Worm (Caenorhabditis elegans) whole organism, L4 larva: ENCODE data around the gene aman-2.

Source experiments
- D1046.2 ChIP-seq: fragments of 200-800 bp; sonication (Bioruptor generic); IDR thresholded peaks from 2 replicates; pipeline ENCODE4 v1.3.6; 2022; ENCODE audit warnings: missing genetic modification characterization, missing compliant biosample characterization
- F44E2.7 ChIP-seq: fragments of 200-800 bp; sonication (Bioruptor generic); IDR thresholded peaks from 2 replicates; pipeline ENCODE4 v2.1.2; 2022; ENCODE audit warnings: missing genetic modification characterization, missing compliant biosample characterization
- R02D3.7 ChIP-seq: fragments of 150-350 bp; sonication (generic microtip); optimal IDR thresholded peaks from 3 replicates; lab custom pipeline; 2014; ENCODE audit warnings: missing biosample characterization, missing genetic modification characterization
- T20F7.1 ChIP-seq: fragments of 200-800 bp; sonication (Bioruptor generic); optimal IDR thresholded peaks from 2 replicates; lab custom pipeline; 2018; ENCODE audit warnings: mild to moderate bottlenecking, missing genetic modification characterization, missing compliant biosample characterization
- Y48G9A.11 ChIP-seq: fragments of 200-800 bp; sonication (Bioruptor generic); IDR thresholded peaks from 2 replicates; pipeline ENCODE4 v1.3.6; 2022; ENCODE audit warnings: missing genetic modification reagents, missing genetic modification characterization, missing compliant biosample characterization
- aly-2 ChIP-seq: sonication (generic microtip); optimal IDR thresholded peaks from 2 replicates; lab custom pipeline; 2018; ENCODE audit warnings: missing biosample characterization, missing genetic modification characterization
- attf-4 ChIP-seq: sonication (generic microtip); optimal IDR thresholded peaks from 3 replicates; lab custom pipeline; 2017; ENCODE audit warnings: missing biosample characterization, missing genetic modification characterization
- ceh-28 ChIP-seq: fragments of 150-350 bp; optimal IDR thresholded peaks from 2 replicates; lab custom pipeline; 2014; ENCODE audit warnings: missing biosample characterization, missing genetic modification reagents, missing genetic modification characterization
- ceh-44 ChIP-seq: fragments of 200-800 bp; sonication (Bioruptor generic); IDR thresholded peaks from 2 replicates; pipeline ENCODE4 v1.3.6; 2022; ENCODE audit warnings: missing genetic modification reagents, missing genetic modification characterization, missing compliant biosample characterization
- ceh-62 ChIP-seq: sonication (generic microtip); optimal IDR thresholded peaks from 2 replicates; lab custom pipeline; 2017; ENCODE audit warnings: missing biosample characterization, missing genetic modification characterization
- ces-1 ChIP-seq: fragments of 150-350 bp; sonication (generic microtip); optimal IDR thresholded peaks from 4 replicates; lab custom pipeline; 2014; ENCODE audit warnings: missing biosample characterization, missing genetic modification reagents, missing genetic modification characterization
- daf-16 ChIP-seq, 3 experiments: sonication (generic microtip); optimal IDR thresholded peaks; 2 replicates each; lab custom pipeline; 2016 to 2017; ENCODE audit warnings: missing genetic modification characterization in 3 of 3, missing genetic modification reagents in 3 of 3, mild to moderate bottlenecking in 2 of 3, missing compliant biosample characterization in 2 of 3, missing biosample characterization in 1 of 3, moderate library complexity in 1 of 3
- dmd-8 ChIP-seq: fragments of 200-800 bp; sonication (Bioruptor generic); IDR thresholded peaks from 2 replicates; pipeline ENCODE4 v1.3.6; 2022; ENCODE audit warnings: missing genetic modification characterization, missing compliant biosample characterization
- dpl-1 ChIP-seq: fragments of 150-350 bp; optimal IDR thresholded peaks from 2 replicates; lab custom pipeline; 2014; ENCODE audit warnings: missing biosample characterization, missing genetic modification reagents, missing genetic modification characterization
- dve-1 ChIP-seq: sonication (generic microtip); optimal IDR thresholded peaks from 2 replicates; lab custom pipeline; 2017; ENCODE audit warnings: antibody characterized with exemption, mild to moderate bottlenecking, missing genetic modification characterization, missing compliant biosample characterization; ENCODE audit not compliant: insufficient read depth
- egl-43 ChIP-seq: fragments of 200-800 bp; sonication (Bioruptor generic); IDR thresholded peaks from 2 replicates; pipeline ENCODE4 v1.3.6; 2022; ENCODE audit warnings: missing genetic modification reagents, missing genetic modification characterization, missing compliant biosample characterization
- fkh-10 ChIP-seq: fragments of 150-350 bp; optimal IDR thresholded peaks from 2 replicates; lab custom pipeline; 2014; ENCODE audit warnings: missing biosample characterization, missing genetic modification reagents, missing genetic modification characterization
- gei-8 ChIP-seq: fragments of 200-800 bp; sonication (Bioruptor generic); optimal IDR thresholded peaks from 2 replicates; lab custom pipeline; 2018; ENCODE audit warnings: mild to moderate bottlenecking, missing genetic modification characterization, missing compliant biosample characterization
- hif-1 ChIP-seq, 2 experiments: sonication (generic microtip); optimal IDR thresholded peaks; 2 replicates each; lab custom pipeline; 2016 to 2017; ENCODE audit warnings: missing compliant biosample characterization in 2 of 2, missing genetic modification characterization in 2 of 2, missing genetic modification reagents in 2 of 2, missing genotype in 2 of 2, mild to moderate bottlenecking in 1 of 2
- hlh-11 ChIP-seq: fragments of 200-800 bp; sonication (Bioruptor generic); optimal IDR thresholded peaks from 2 replicates; lab custom pipeline; 2018; ENCODE audit warnings: mild to moderate bottlenecking, missing genetic modification characterization, missing compliant biosample characterization
- hlh-30 ChIP-seq: sonication (generic microtip); optimal IDR thresholded peaks from 2 replicates; lab custom pipeline; 2017; ENCODE audit warnings: antibody characterized with exemption, mild to moderate bottlenecking, missing genetic modification characterization, missing compliant biosample characterization; ENCODE audit not compliant: insufficient read depth
- hmg-1.1 ChIP-seq: fragments of 200-800 bp; sonication (Bioruptor generic); IDR thresholded peaks from 2 replicates; pipeline ENCODE4 v1.3.6; 2022; ENCODE audit warnings: missing genetic modification reagents, missing genetic modification characterization, missing compliant biosample characterization
- lin-1 ChIP-seq: fragments of 200-800 bp; sonication (Bioruptor generic); IDR thresholded peaks from 2 replicates; pipeline ENCODE4 v1.3.6; 2022; ENCODE audit warnings: missing genetic modification reagents, missing genetic modification characterization, missing compliant biosample characterization
- lin-15B ChIP-seq: fragments of 150-350 bp; sonication (generic microtip); optimal IDR thresholded peaks from 3 replicates; lab custom pipeline; 2014; ENCODE audit warnings: missing biosample characterization, missing genetic modification characterization
- lin-38 ChIP-seq: fragments of 200-800 bp; sonication (Bioruptor generic); IDR thresholded peaks from 2 replicates; pipeline ENCODE4 v1.3.6; 2022; ENCODE audit warnings: missing genetic modification reagents, missing genetic modification characterization, missing compliant biosample characterization
- lin-39 ChIP-seq: fragments of 150-350 bp; optimal IDR thresholded peaks from 2 replicates; lab custom pipeline; 2014; ENCODE audit warnings: missing biosample characterization, missing genetic modification reagents, missing genetic modification characterization
- lsy-2 ChIP-seq, 2 experiments: fragments of 150-350 bp in 1 of 2; sonication (generic microtip) in 1 of 2; optimal IDR thresholded peaks; 2 replicates each; lab custom pipeline; 2014 to 2017; ENCODE audit warnings: missing biosample characterization in 2 of 2, missing genetic modification characterization in 2 of 2
- madf-9 ChIP-seq: fragments of 200-800 bp; sonication (Bioruptor generic); conservative IDR thresholded peaks from 2 replicates; pipeline ENCODE4 v1.3.6; 2022; ENCODE audit warnings: missing genetic modification reagents, missing genetic modification characterization, missing compliant biosample characterization
- mdl-1 ChIP-seq, 2 experiments: fragments of 150-350 bp in 1 of 2; sonication (generic microtip) in 1 of 2; optimal IDR thresholded peaks; 2 replicates each; lab custom pipeline; 2014 to 2017; ENCODE audit warnings: missing biosample characterization in 2 of 2, missing genetic modification characterization in 2 of 2
- mdt-29 ChIP-seq: fragments of 200-800 bp; sonication (Bioruptor generic); IDR thresholded peaks from 2 replicates; pipeline ENCODE4 v1.3.6; 2022; ENCODE audit warnings: missing genetic modification reagents, missing genetic modification characterization, missing compliant biosample characterization
- mep-1 ChIP-seq: fragments of 150-350 bp; sonication (generic microtip); optimal IDR thresholded peaks from 3 replicates; lab custom pipeline; 2014; ENCODE audit warnings: missing biosample characterization, missing genetic modification characterization
- mes-2 ChIP-seq: sonication (generic microtip); optimal IDR thresholded peaks from 2 replicates; lab custom pipeline; 2016; ENCODE audit warnings: missing genotype, mild to moderate bottlenecking, missing genetic modification characterization, missing compliant biosample characterization; ENCODE audit not compliant: poor library complexity, severe bottlenecking
- mxl-2 ChIP-seq: fragments of 200-800 bp; sonication (Bioruptor generic); conservative IDR thresholded peaks from 2 replicates; pipeline ENCODE4 v1.3.6; 2022; ENCODE audit warnings: missing genetic modification reagents, missing genetic modification characterization, missing compliant biosample characterization
- nhr-10 ChIP-seq: fragments of 150-350 bp; optimal IDR thresholded peaks from 2 replicates; lab custom pipeline; 2014; ENCODE audit warnings: missing biosample characterization, missing genetic modification characterization
- nhr-102 ChIP-seq: sonication (generic microtip); optimal IDR thresholded peaks from 2 replicates; lab custom pipeline; 2016; ENCODE audit warnings: mild to moderate bottlenecking, missing genetic modification characterization, moderate library complexity, missing compliant biosample characterization
- nhr-237 ChIP-seq: sonication (generic microtip); optimal IDR thresholded peaks from 2 replicates; lab custom pipeline; 2017; ENCODE audit warnings: missing biosample characterization, missing genetic modification characterization
- nhr-28 ChIP-seq: fragments of 150-350 bp; optimal IDR thresholded peaks from 2 replicates; lab custom pipeline; 2014; ENCODE audit warnings: missing biosample characterization, missing genetic modification characterization
- nhr-42 ChIP-seq: fragments of 200-800 bp; sonication (Bioruptor generic); IDR thresholded peaks from 2 replicates; pipeline ENCODE4 v1.3.6; 2022; ENCODE audit warnings: missing genetic modification characterization, missing compliant biosample characterization
- nhr-6 ChIP-seq: fragments of 150-350 bp; optimal IDR thresholded peaks from 2 replicates; lab custom pipeline; 2014; ENCODE audit warnings: missing biosample characterization, missing genetic modification characterization
- php-3 ChIP-seq: fragments of 200-800 bp; sonication (Bioruptor generic); IDR thresholded peaks from 2 replicates; pipeline ENCODE4 v1.3.6; 2022; ENCODE audit warnings: missing genetic modification reagents, missing genetic modification characterization, missing compliant biosample characterization
- pqm-1 ChIP-seq: sonication (generic microtip); optimal IDR thresholded peaks from 2 replicates; lab custom pipeline; 2017; ENCODE audit warnings: missing biosample characterization, missing genetic modification characterization
- rbr-2 ChIP-seq: sonication (generic microtip); optimal IDR thresholded peaks from 2 replicates; lab custom pipeline; 2016; ENCODE audit warnings: missing genotype, missing genetic modification characterization, missing compliant biosample characterization
- sdz-12 ChIP-seq: fragments of 200-800 bp; sonication (Bioruptor generic); optimal IDR thresholded peaks from 2 replicates; lab custom pipeline; 2018; ENCODE audit warnings: mild to moderate bottlenecking, missing genetic modification characterization, missing compliant biosample characterization
- spr-1 ChIP-seq: sonication (generic microtip); optimal IDR thresholded peaks from 2 replicates; lab custom pipeline; 2016; ENCODE audit warnings: mild to moderate bottlenecking, missing genetic modification characterization, missing compliant biosample characterization
- tag-97 ChIP-seq: fragments of 200-800 bp; sonication (Bioruptor generic); IDR thresholded peaks from 2 replicates; pipeline ENCODE4 v1.3.6; 2022; ENCODE audit warnings: missing genetic modification characterization, missing compliant biosample characterization
- tra-1 ChIP-seq: fragments of 200-800 bp; sonication (Bioruptor generic); IDR thresholded peaks from 2 replicates; pipeline ENCODE4 v1.3.6; 2022; ENCODE audit warnings: missing genetic modification reagents, missing genetic modification characterization, missing compliant biosample characterization
- unc-130 ChIP-seq: sonication (generic microtip); optimal IDR thresholded peaks from 2 replicates; lab custom pipeline; 2016; ENCODE audit warnings: missing genetic modification reagents, missing genetic modification characterization, missing compliant biosample characterization
- zfp-3 ChIP-seq: fragments of 200-800 bp; sonication (Bioruptor generic); conservative IDR thresholded peaks from 2 replicates; pipeline ENCODE4 v1.3.6; 2022; ENCODE audit warnings: missing genetic modification reagents, missing genetic modification characterization, missing compliant biosample characterization
- ztf-7 ChIP-seq: fragments of 150-350 bp; optimal IDR thresholded peaks from 2 replicates; lab custom pipeline; 2014; ENCODE audit warnings: missing biosample characterization, missing genetic modification characterization

Gene aman-2

DNA sequence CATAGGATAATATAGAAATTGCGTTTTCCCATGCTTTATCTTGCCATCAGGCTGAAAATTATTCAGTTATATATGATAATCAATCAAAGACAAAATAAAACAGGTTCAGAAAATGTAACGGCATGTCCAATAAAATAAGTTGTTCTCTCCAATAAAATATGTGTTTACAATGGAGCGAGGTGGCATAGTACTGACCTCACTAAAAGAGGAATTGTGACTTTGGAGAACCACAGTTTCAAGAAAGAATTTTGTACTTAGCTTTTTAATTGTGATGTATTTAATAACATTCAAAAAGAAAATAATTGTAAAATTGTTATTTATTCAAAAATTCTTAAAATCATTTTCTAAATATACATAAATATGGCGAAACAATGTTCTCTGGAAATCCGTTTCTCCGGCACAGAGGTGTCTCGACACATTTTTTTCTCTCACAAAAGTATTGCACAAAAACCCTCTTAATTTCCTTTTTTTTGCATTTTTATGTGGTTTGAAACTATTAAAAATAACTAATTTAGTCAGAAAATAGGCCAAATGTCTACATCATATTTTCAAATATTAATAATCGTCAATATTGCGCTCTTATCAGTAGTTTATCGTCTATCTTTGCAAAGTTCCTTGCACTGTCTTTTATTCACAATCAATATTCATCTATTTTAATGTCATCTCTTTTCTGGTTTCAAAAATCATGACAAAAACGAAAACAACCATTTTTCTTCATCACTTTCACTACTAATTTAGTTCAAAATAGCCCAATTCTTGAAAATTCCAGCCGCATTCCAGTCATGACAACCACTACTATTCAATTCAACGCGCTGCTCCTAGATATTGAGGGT is at the start of gene aman-2, which contains the start of gene F58H1.3:
aman-2 (minus strand) TSS at position 51 of the 833 bp plus-strand sequence.
F58H1.3 (plus strand) TSS at position 783 of the 833 bp plus-strand sequence.
- TF ChIP-seq madf-9 (GFP tag; lab: Robert Waterston, UW) (no peak), mep-1 (tag; lab: Kevin White, UChicago) (peak; percentile 74), ceh-44 (no peak), lin-15B (tag; lab: Kevin White, UChicago) (no peak), D1046.2 (no peak), T20F7.1 (GFP tag; lab: Kevin White, UChicago) (peak; percentile 62), dpl-1 (GFP tag; lab: Kevin White, UChicago) (peak; percentile 27), hlh-30 (tag; lab: Kevin White, UChicago) (peak; percentile 20), daf-16 (GFP tag; optimal IDR thresholded peaks at IDR 0.05; lab: Kevin White, UChicago) (no peak), daf-16 (tag; optimal IDR thresholded peaks at IDR 0.05; lab: Kevin White, UChicago) (peak; percentile 41), dve-1 (peak; percentile 9), spr-1 (tag; lab: Kevin White, UChicago) (no peak), nhr-28 (tag; lab: Kevin White, UChicago) (peak; percentile 50), hif-1 (tag; optimal IDR thresholded peaks at IDR 0.05; lab: Kevin White, UChicago) (peak in 1 of 2 experiments; percentile 77), dmd-8 (no peak), lin-39 (tag; lab: Kevin White, UChicago) (no peak), lin-38 (peak; percentile 71), unc-130 (GFP tag; lab: Kevin White, UChicago) (peak; percentile 62), nhr-237 (tag; lab: Kevin White, UChicago) (no peak), mes-2 (tag; lab: Kevin White, UChicago) (peak; percentile 65), ces-1 (no peak), ztf-7 (tag; lab: Kevin White, UChicago) (no peak), fkh-10 (GFP tag; lab: Kevin White, UChicago) (peak; percentile 47), egl-43 (GFP tag; lab: Robert Waterston, UW) (no peak), php-3 (GFP tag; lab: Robert Waterston, UW) (no peak), attf-4 (no peak), sdz-12 (no peak), pqm-1 (tag; lab: Kevin White, UChicago) (no peak), nhr-10 (tag; lab: Kevin White, UChicago) (no peak), F44E2.7 (GFP tag; lab: Robert Waterston, UW) (no peak), hmg-1.1 (GFP tag; lab: Robert Waterston, UW) (0 out of 2 replicates have a peak, but pooled peaks have one; percentile 21), nhr-42 (GFP tag; lab: Robert Waterston, UW) (no peak), aly-2 (tag; lab: Kevin White, UChicago) (no peak), lsy-2 (tag; optimal IDR thresholded peaks at IDR 0.05; lab: Kevin White, UChicago) (peak in 1 of 2 experiments; percentile 68), nhr-6 (tag; lab: Kevin White, UChicago) (peak; percentile 19), lin-1 (no peak), gei-8 (GFP tag; lab: Kevin White, UChicago) (no peak), R02D3.7 (tag; lab: Kevin White, UChicago) (no peak)
- TF ChIP-seq, all 104 proteins: peak for 15

DNA sequence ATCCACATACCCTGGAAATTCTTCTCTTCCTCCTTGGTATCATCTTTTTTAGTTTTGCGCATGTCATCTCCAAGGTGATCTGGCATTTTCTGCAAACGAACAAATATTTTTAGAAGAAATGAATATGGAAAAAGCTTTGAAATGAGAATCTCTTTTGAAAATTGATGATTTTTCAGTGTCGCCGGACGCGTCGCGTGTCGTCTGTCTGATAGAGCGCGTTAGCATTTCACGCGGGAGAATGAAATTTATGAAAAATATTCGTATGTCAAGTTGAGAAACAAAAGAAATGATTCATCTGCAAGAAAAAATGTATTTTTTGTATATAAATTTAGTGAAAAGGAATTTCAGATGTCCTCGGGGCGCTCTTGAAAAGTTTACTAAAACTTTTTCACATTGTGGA is 49.3 kb upstream of the aman-2 start, which contains the start of gene rpt-1:
rpt-1 (minus strand) TSS at position 89 of the 400 bp plus-strand sequence.
- TF ChIP-seq mxl-2 (GFP tag; lab: Robert Waterston, UW) (no peak), tag-97 (GFP tag; lab: Robert Waterston, UW) (no peak), zfp-3 (GFP tag; lab: Robert Waterston, UW) (no peak), Y48G9A.11 (GFP tag; lab: Robert Waterston, UW) (no peak), rbr-2 (peak; percentile 39), tra-1 (GFP tag; lab: Robert Waterston, UW) (no peak), nhr-42 (GFP tag; lab: Robert Waterston, UW) (no peak), php-3 (GFP tag; lab: Robert Waterston, UW) (no peak), hmg-1.1 (GFP tag; lab: Robert Waterston, UW) (peak; percentile 44; the same call in 1 of the 2 replicates), F44E2.7 (GFP tag; lab: Robert Waterston, UW) (no peak), ceh-28 (tag; lab: Kevin White, UChicago) (no peak), D1046.2 (no peak), mdt-29 (GFP tag; lab: Robert Waterston, UW) (no peak), mdl-1 (tag; optimal IDR thresholded peaks at IDR 0.05; lab: Kevin White, UChicago) (no peak), ceh-62 (no peak), nhr-102 (tag; lab: Kevin White, UChicago) (peak; percentile 18), hlh-11 (tag; lab: Kevin White, UChicago) (peak; percentile 19)
